Fruit fly (Drosophila melanogaster) whole organism, larva: ENCODE measurements around the gene ddbt.
A peak's percentile ranks its signal among the peaks of the same experiment; 100 is the strongest.

ENCODE experiments used
- noc ChIP-seq: fragments of 200-800 bp; sonication (Bioruptor generic); optimal IDR thresholded peaks from 3 replicates; lab custom pipeline; 2019; ENCODE audit warnings: missing biosample characterization, mild to moderate bottlenecking, missing genetic modification characterization, moderate library complexity

ddbt gene

dm6 chr3L:299952-300605 lies 16.8 kb upstream of the ddbt start:
- no peak for TF ChIP-seq noc (tag; lab: Kevin White, UChicago)

- TF ChIP-seq noc (tag; lab: Kevin White, UChicago), result no peak
These were observed 5.3 kb upstream of the ddbt start for dm6 chr3L:311607-312006.

dm6 chr3L:312323-312722 lies 4.6 kb upstream of the ddbt start:
- no peak for TF ChIP-seq noc (tag; lab: Kevin White, UChicago)

- TF ChIP-seq noc (tag; lab: Kevin White, UChicago), result no peak
These were observed 1.7 kb upstream of the ddbt start for dm6 chr3L:315140-315539.

dm6 chr3L:319145-320009 lies 2.5 kb downstream of the ddbt start, which contains the start of gene fwd:
Gene fwd (minus strand): TSS chr3L:319884.
- peak; percentile 36 for TF ChIP-seq noc (tag; lab: Kevin White, UChicago)

- TF ChIP-seq noc (tag; lab: Kevin White, UChicago), result no peak
These were observed 3.1 kb downstream of the ddbt start for dm6 chr3L:320010-320337.

- no peak for TF ChIP-seq noc (tag; lab: Kevin White, UChicago)
These were observed 3.9 kb downstream of the ddbt start for dm6 chr3L:320798-321197.

dm6 chr3L:321495-321894 lies 4.6 kb downstream of the ddbt start:
- no peak for TF ChIP-seq noc (tag; lab: Kevin White, UChicago)

dm6 chr3L:324486-324885 lies 7.6 kb downstream of the ddbt start, which contains the start of gene CG32344:
Gene CG32344 (minus strand): TSS chr3L:324720.
- no peak for TF ChIP-seq noc (tag; lab: Kevin White, UChicago)

- no peak for TF ChIP-seq noc (tag; lab: Kevin White, UChicago)
These were observed 10.9 kb downstream of the ddbt start, which contains the start of the genes Atac3 and Ptpmeg for dm6 chr3L:327833-328232. Gene Atac3 (minus strand): TSS chr3L:327992. Gene Ptpmeg (plus strand): TSS chr3L:328097.

- TF ChIP-seq noc (tag; lab: Kevin White, UChicago), result no peak
These were observed 12.3 kb downstream of the ddbt start for dm6 chr3L:329153-329698.

- peak; percentile 43 for TF ChIP-seq noc (tag; lab: Kevin White, UChicago)
These were observed 15.2 kb downstream of the ddbt start, which contains the start of gene mthl9 for dm6 chr3L:331842-332802. Gene mthl9 (minus strand): TSS chr3L:332309.

- peak; percentile 39 for TF ChIP-seq noc (tag; lab: Kevin White, UChicago)
These were observed 20.3 kb downstream of the ddbt start for dm6 chr3L:337148-337547.

dm6 chr3L:338116-338515 lies 21.2 kb downstream of the ddbt start:
- no peak for TF ChIP-seq noc (tag; lab: Kevin White, UChicago)

- TF ChIP-seq noc (tag; lab: Kevin White, UChicago), result no peak
These were observed 22.2 kb downstream of the ddbt start for dm6 chr3L:339072-339471.
